Fruit fly (Drosophila melanogaster): ENCODE data around the gene Dmtn.

- TF ChIP-seq Pif1B (GFP tag; optimal IDR thresholded peaks at IDR 0.05): no peak
- TF ChIP-seq CG34367 (tag; optimal IDR thresholded peaks at IDR 0.05): no peak
- no peak for TF ChIP-seq CG32121 (GFP tag; IDR thresholded peaks at IDR 0.05)
- TF ChIP-seq CG12605 (GFP tag; IDR thresholded peaks at IDR 0.05): no peak
Observed at dm6 chr3R:6405239-6405638, 456 bp downstream of the Dmtn start.

Data from whole organism, pupa.